Worm (Caenorhabditis elegans) whole organism, L4/young adult: ENCODE results near the gene wdr-5.3.

Experiments used
- W03F9.2 ChIP-seq: fragments of 150-350 bp; optimal IDR thresholded peaks from 2 replicates; lab custom pipeline; 2014; ENCODE audit warnings: missing biosample characterization, missing genetic modification characterization
- dao-5 ChIP-seq: sonication (generic microtip); optimal IDR thresholded peaks from 2 replicates; lab custom pipeline; 2016; ENCODE audit warnings: missing genotype, missing genetic modification characterization, moderate library complexity, missing compliant biosample characterization
- him-1 ChIP-seq: sonication (generic microtip); optimal IDR thresholded peaks from 2 replicates; lab custom pipeline; 2016; ENCODE audit warnings: missing genotype, missing genetic modification reagents, missing genetic modification characterization, missing compliant biosample characterization

Gene wdr-5.3

ce11 chrV:10714630-10715029, 22.3 kb upstream of the wdr-5.3 start:
- TF ChIP-seq him-1 (tag; lab: Kevin White, UChicago) (no peak), dao-5 (tag; lab: Kevin White, UChicago) (no peak), W03F9.2 (tag; lab: Kevin White, UChicago) (no peak)

ce11 chrV:10715158-10716152, 21.5 kb upstream of the wdr-5.3 start:
- peak; percentile 91 for TF ChIP-seq him-1 (tag; lab: Kevin White, UChicago)
- no peak for TF ChIP-seq dao-5 (tag; lab: Kevin White, UChicago)
- peak; percentile 40 for TF ChIP-seq W03F9.2 (tag; lab: Kevin White, UChicago)

DNA sequence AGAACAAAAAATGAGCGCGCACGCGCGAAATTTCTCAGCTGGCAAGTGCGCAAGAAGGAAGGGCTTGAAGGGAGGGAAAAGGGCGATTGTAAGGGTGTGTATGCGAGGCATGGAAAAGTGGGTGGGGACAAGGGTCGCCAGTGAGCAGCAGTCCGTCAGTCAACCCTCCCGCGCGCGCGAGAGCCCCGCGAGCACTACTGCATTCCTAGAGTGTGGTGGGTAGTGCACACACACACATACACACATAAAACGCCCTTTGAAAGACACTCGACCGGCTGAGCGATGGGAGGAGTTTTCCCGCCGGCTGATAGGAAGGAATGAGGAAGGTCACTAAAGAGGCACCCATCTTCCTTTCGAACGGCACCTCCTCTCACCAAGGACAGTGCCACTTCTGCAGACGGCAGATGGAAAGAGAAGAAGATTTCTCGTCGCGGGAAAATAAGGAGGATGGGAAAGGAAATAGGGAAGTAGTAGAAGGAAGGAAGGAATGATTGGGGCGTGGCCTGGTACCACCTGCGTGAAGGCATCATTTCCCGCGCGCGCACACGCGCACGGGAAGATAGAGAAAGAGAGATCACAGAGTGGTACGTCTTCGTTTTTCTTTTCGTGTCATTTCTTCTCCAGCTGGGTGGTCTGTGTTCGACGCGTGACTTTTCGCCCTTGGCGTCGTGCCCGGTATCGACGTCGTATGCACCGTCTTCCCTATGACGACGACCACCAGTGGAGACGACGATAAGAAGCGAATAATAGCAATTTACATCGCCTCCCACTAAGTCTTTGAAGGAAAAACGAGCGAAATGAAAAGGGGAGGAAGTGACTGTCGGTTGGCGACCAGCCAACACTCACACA, 19.8 kb upstream of the wdr-5.3 start:
- TF ChIP-seq him-1 (tag; lab: Kevin White, UChicago) (no peak), dao-5 (tag; lab: Kevin White, UChicago) (no peak), W03F9.2 (tag; lab: Kevin White, UChicago) (no peak)

ce11 chrV:10718037-10718436, 18.9 kb upstream of the wdr-5.3 start:
- TF ChIP-seq him-1 (tag; lab: Kevin White, UChicago) (no peak), dao-5 (tag; lab: Kevin White, UChicago) (no peak), W03F9.2 (tag; lab: Kevin White, UChicago) (no peak)

DNA sequence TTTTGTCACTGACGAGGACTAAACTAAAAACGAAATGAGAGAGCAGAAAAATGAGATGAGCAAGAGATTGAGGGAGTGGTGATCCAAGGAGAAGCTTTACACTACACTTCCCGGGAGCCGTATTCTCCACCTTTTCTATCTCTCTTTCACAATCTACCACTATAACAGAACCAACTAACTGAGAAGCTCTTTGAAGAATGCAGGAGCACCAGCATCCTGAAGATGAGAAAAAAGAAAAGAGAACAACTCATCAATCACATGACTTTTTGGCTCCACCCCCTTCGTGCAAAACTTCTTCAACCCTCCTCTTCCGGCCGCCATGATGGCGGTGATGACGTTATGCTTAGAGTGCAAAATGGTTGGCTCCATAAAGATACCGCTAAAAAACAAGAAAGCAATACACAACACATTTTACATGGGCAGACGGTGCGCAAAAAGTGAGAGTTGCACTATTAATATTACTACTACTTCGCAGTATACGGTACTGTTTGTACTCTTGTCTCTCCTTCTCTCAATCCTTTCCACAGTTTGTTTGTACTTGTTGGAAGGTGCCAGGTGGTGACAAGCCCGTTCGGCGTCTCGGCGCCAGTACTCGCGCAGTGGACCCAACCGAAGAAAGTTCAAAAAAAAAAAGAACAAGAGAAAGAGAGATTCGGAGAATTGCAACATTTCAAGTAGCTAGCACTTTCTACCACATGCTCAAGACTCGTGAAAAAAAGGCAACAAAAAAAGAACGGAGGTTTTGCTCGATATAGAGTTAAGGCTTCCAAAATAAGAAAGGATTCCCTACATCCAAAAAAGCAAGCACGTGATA, 17.7 kb upstream of the wdr-5.3 start:
- TF ChIP-seq him-1 (tag; lab: Kevin White, UChicago), result no peak
- no peak for TF ChIP-seq dao-5 (tag; lab: Kevin White, UChicago)
- no peak for TF ChIP-seq W03F9.2 (tag; lab: Kevin White, UChicago)

ce11 chrV:10719833-10720170, 17.1 kb upstream of the wdr-5.3 start:
- TF ChIP-seq W03F9.2 (tag; lab: Kevin White, UChicago) (peak; percentile 11), dao-5 (tag; lab: Kevin White, UChicago) (no peak)

DNA sequence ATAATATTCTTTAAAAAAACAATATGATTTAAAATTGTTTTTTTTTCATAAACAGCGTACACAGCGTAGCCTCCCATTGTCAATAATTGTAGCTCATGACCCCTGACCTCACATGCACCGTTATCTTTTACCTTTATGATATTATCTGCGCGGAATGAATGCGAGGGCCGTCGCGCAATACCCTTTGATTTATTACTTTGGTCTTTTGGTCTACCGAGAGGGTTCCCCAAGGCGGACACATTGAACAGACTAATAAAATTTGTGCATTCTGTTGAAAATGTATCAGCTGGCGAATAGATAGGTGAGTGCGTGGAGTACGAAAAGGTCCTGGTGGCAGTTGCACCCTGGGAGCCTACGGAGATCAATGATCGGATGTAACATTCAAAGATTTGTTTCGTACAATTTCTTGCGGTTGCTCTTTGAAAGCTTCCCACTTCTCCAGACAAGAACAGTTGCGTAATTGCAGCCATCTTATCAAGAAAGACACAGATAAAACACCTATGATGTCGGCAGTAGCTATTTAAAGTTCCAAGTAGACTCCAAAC, 16.5 kb upstream of the wdr-5.3 start:
- TF ChIP-seq dao-5 (tag; lab: Kevin White, UChicago) (no peak), him-1 (tag; lab: Kevin White, UChicago) (no peak), W03F9.2 (tag; lab: Kevin White, UChicago) (no peak)

DNA sequence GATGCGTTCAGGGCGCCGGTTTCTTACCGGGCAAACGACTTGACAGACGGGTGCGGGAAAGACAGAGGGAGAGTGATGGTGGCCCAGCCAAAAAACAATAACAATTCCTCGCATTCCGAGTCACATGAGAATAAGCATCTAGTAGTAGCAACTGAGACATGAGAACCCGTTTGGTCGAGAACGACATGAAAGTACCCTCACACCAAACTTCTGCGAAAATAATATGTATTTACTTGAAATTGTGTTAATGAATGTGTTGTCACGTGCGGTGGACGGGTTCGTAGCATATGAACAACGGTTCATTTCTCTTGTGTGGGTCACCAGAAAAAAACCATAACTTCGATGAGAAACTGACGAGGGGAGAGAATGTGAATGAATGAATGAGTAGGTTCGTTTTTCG, 16.0 kb upstream of the wdr-5.3 start:
- TF ChIP-seq dao-5 (tag; lab: Kevin White, UChicago), result no peak
- no peak for TF ChIP-seq W03F9.2 (tag; lab: Kevin White, UChicago)
- TF ChIP-seq him-1 (tag; lab: Kevin White, UChicago), result no peak

DNA sequence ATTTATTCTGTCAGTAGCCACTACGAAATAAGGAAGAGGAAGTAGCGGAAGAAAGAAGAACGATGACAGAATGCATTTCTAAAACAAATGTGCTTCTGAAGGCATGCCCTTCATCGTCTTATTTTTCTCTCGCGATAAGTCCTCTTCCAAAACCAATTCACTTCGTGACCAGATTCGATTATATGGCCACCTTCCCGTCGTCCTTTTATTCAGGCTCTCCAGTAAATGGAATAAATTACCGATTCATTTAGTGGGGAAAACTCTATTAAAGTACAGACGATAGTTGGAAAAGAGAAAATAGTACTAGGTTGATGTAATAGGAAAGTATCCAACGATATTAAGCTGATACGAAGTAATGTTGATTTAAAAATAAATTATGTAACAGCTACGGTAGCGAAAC, 15.6 kb upstream of the wdr-5.3 start:
- no peak for TF ChIP-seq W03F9.2 (tag; lab: Kevin White, UChicago)
- no peak for TF ChIP-seq him-1 (tag; lab: Kevin White, UChicago)
- no peak for TF ChIP-seq dao-5 (tag; lab: Kevin White, UChicago)

DNA sequence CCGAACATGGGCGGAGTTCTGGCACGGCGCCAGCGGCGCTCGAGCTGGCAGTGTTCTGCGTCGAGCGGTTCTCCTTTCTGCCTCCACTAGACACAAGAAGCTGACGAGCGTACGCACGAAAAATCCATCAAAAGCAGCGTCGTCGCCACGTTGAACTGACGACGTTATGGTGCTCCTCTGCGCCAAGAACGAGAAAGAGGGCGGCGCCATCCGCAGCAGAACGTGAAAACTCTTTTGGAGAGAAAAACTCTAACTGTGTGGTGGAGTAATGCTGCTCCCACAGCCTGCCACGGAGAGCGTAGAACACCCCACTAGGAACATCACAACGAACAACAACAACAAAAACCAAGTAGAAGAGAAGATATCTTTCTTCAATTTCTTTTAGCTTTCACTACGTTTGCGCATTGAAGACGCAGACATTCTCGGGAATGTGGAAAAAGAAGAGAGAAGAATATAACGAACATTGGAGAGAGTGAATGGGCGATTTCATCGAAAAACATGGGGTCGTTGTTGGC, 14.9 kb upstream of the wdr-5.3 start:
- TF ChIP-seq dao-5 (tag; lab: Kevin White, UChicago) (no peak), him-1 (tag; lab: Kevin White, UChicago) (peak; percentile 39)

ce11 chrV:10722595-10722994, 14.3 kb upstream of the wdr-5.3 start:
- TF ChIP-seq him-1 (tag; lab: Kevin White, UChicago), result no peak
- TF ChIP-seq dao-5 (tag; lab: Kevin White, UChicago), result no peak
- no peak for TF ChIP-seq W03F9.2 (tag; lab: Kevin White, UChicago)

DNA sequence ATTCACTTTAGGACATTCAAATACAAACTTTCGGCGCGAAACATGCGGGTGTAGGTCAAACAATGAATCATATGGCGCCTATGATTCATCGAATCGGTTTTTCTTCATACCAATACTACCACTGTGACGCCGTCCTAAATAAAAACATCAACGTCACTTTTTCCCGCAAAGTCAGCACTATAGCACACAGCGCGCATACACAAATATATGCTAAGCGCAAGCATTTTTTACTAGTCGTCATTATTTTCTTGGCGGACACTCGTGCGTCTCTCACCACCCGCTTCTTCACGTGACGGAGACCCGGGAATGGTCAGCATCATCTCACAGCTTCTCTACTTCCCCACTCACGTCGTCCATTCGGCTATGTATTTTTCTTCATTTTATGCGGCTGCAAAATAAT, 13.7 kb upstream of the wdr-5.3 start:
- TF ChIP-seq dao-5 (tag; lab: Kevin White, UChicago) (no peak), W03F9.2 (tag; lab: Kevin White, UChicago) (no peak)
